Fruit fly (Drosophila melanogaster): ENCODE results near the gene Cyp304a1.

Gene Cyp304a1

dm6 chr3R:12982167-12982981 lies 18.8 kb downstream of the Cyp304a1 start (continued):
- no peak for TF ChIP-seq CG4282 (GFP tag; optimal IDR thresholded peaks at IDR 0.05)
- peak; percentile 10 for TF ChIP-seq CG10654 (GFP tag; optimal IDR thresholded peaks at IDR 0.05)
- TF ChIP-seq CG3065 (GFP tag; optimal IDR thresholded peaks at IDR 0.05) = no peak
- peak; percentile 72 for TF ChIP-seq mirr (GFP tag; optimal IDR thresholded peaks at IDR 0.05)
- TF ChIP-seq Hr39 (optimal IDR thresholded peaks at IDR 0.05) = no peak
- peak; percentile 47 for TF ChIP-seq Max (GFP tag; optimal IDR thresholded peaks at IDR 0.05)
- no peak for TF ChIP-seq repo (GFP tag; optimal IDR thresholded peaks at IDR 0.05)
- no peak for TF ChIP-seq jigr1 (GFP tag; IDR thresholded peaks at IDR 0.05)
- no peak for TF ChIP-seq ems (GFP tag; optimal IDR thresholded peaks at IDR 0.05)
- no peak for TF ChIP-seq CG10431 (GFP tag; optimal IDR thresholded peaks at IDR 0.05)
- no peak for TF ChIP-seq CkIIα-i1 (GFP tag; IDR thresholded peaks at IDR 0.05)
- peak; percentile 66 for TF ChIP-seq B-H2 (GFP tag; optimal IDR thresholded peaks at IDR 0.05)
- TF ChIP-seq br (optimal IDR thresholded peaks at IDR 0.05) = no peak
- TF ChIP-seq crp (GFP tag; optimal IDR thresholded peaks at IDR 0.05) = peak in 1 of 2 experiments; percentile 48
- TF ChIP-seq CG12942 (GFP tag; optimal IDR thresholded peaks at IDR 0.05) = peak; percentile 20
- TF ChIP-seq sd (tag; optimal IDR thresholded peaks at IDR 0.05) = peak; percentile 91
- peak; percentile 57; the same call in 1 of the 2 replicates for TF ChIP-seq CG17328 (GFP tag; IDR thresholded peaks at IDR 0.05)
- peak; percentile 56 for TF ChIP-seq CG12219 (GFP tag; optimal IDR thresholded peaks at IDR 0.05)
- peak; percentile 65 for TF ChIP-seq CG17359 (tag; optimal IDR thresholded peaks at IDR 0.05)
- peak; percentile 81 for TF ChIP-seq CG9932 (GFP tag; IDR thresholded peaks at IDR 0.05)
- TF ChIP-seq Tbp (GFP tag; optimal IDR thresholded peaks at IDR 0.05) = no peak
- TF ChIP-seq CG2889 (GFP tag; IDR thresholded peaks at IDR 0.05) = peak; percentile 76
- TF ChIP-seq lab (GFP tag; optimal IDR thresholded peaks at IDR 0.05) = peak; percentile 76
- TF ChIP-seq da (GFP tag; optimal IDR thresholded peaks at IDR 0.05) = no peak
- no peak for TF ChIP-seq CHES-1-like (GFP tag; optimal IDR thresholded peaks at IDR 0.05)
- TF ChIP-seq Trl (optimal IDR thresholded peaks at IDR 0.05) = no peak
- TF ChIP-seq Trl (GFP tag; optimal IDR thresholded peaks at IDR 0.05) = no peak
- TF ChIP-seq CG2120 (GFP tag; optimal IDR thresholded peaks at IDR 0.05) = peak; percentile 83
- no peak for TF ChIP-seq tna (GFP tag; IDR thresholded peaks at IDR 0.05; ENCODE audit: partially characterized antibody)
- peak; percentile 38 for TF ChIP-seq Blimp-1 (GFP tag; optimal IDR thresholded peaks at IDR 0.05)
- peak; percentile 61 for TF ChIP-seq CG17829 (tag; optimal IDR thresholded peaks at IDR 0.05)
- TF ChIP-seq Asciz (GFP tag; optimal IDR thresholded peaks at IDR 0.05) = peak; percentile 42
- peak; percentile 74 for TF ChIP-seq Atf6 (GFP tag; IDR thresholded peaks at IDR 0.05)
- TF ChIP-seq CG12744 (GFP tag; optimal IDR thresholded peaks at IDR 0.05) = no peak
- no peak for TF ChIP-seq CG5245 (GFP tag; optimal IDR thresholded peaks at IDR 0.05)
- TF ChIP-seq CG1024 (GFP tag; IDR thresholded peaks at IDR 0.05) = no peak
- TF ChIP-seq Oaz (GFP tag; IDR thresholded peaks at IDR 0.05) = peak; percentile 50
- TF ChIP-seq CG1792 (GFP tag; optimal IDR thresholded peaks at IDR 0.05) = no peak
- TF ChIP-seq Dbx (GFP tag; IDR thresholded peaks at IDR 0.05) = no peak
- TF ChIP-seq lov (optimal IDR thresholded peaks at IDR 0.05) = no peak
- no peak for TF ChIP-seq lov (GFP tag; IDR thresholded peaks at IDR 0.05)
- TF ChIP-seq CG12769 (tag; optimal IDR thresholded peaks at IDR 0.05) = peak; percentile 27
- TF ChIP-seq CG4617 (GFP tag; optimal IDR thresholded peaks at IDR 0.05; ENCODE audit: borderline replicate concordance) = no peak
- TF ChIP-seq bigmax (GFP tag; optimal IDR thresholded peaks at IDR 0.05) = no peak
- no peak for TF ChIP-seq tx (GFP tag; optimal IDR thresholded peaks at IDR 0.05)
- TF ChIP-seq CG12155 (GFP tag; optimal IDR thresholded peaks at IDR 0.05) = peak; percentile 44
- peak; percentile 53 for TF ChIP-seq dmrt11E (tag; optimal IDR thresholded peaks at IDR 0.05)
- no peak for TF ChIP-seq NK7.1 (GFP tag; optimal IDR thresholded peaks at IDR 0.05)
- TF ChIP-seq CG6254 (GFP tag; optimal IDR thresholded peaks at IDR 0.05) = peak; percentile 50
- TF ChIP-seq CG17612 (GFP tag; IDR thresholded peaks at IDR 0.05) = 0 out of 2 replicates have a peak, but pooled peaks have one; percentile 26
- TF ChIP-seq NC2β (GFP tag; optimal IDR thresholded peaks at IDR 0.05) = peak; percentile 1
